Fruit fly (Drosophila melanogaster): ENCODE results near the gene Thor.
A peak's percentile ranks its signal among the peaks of the same experiment; 100 is the strongest.

Gene Thor

DNA sequence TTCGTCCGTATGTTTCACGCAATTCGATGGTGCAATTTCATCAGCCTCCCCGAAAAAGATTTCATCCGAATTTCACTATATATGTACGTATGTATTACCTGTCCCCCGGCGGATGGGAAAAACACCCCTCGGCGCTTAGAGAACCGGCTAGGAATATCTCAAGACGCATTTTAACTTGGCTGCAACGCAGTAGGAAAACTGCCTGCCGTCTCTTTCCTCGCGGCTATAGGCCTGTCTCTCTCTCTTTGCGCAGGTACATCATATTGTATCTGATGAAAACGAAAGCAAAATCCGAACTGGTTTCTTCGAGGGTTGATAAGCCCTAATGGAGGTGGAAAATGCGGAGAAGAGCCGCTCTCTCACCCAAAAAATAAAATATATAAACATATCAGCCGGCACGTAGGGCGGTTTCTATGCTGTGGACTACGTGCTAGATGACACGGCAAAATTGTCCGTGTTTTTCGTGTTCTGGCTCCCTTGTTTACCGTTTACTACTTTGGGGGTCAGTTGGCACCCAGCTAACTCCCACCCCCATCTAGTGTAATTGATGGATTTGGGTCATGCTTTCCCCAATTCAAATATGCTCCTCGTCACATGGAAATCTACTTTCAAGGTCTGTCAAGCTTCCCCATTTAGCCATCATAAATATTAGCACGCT is 1.7 kb upstream of the Thor start (continued):
- TF ChIP-seq HmgD (GFP tag; optimal IDR thresholded peaks at IDR 0.05) (no peak), CG11696 (GFP tag; IDR thresholded peaks at IDR 0.05) (no peak), CG15011 (GFP tag; optimal IDR thresholded peaks at IDR 0.05) (no peak), CG4360 (GFP tag; IDR thresholded peaks at IDR 0.05) (no peak), pfk (GFP tag; optimal IDR thresholded peaks at IDR 0.05) (no peak), CG34224 (GFP tag; IDR thresholded peaks at IDR 0.05; ENCODE audit: partially characterized antibody) (peak; percentile 38; the same call in 1 of the 3 replicates), CG12744 (GFP tag; optimal IDR thresholded peaks at IDR 0.05) (no peak), CG13287 (GFP tag; IDR thresholded peaks at IDR 0.05; ENCODE audit: partially characterized antibody) (0 out of 2 replicates have a peak, but pooled peaks have one; percentile 6), mirr (GFP tag; optimal IDR thresholded peaks at IDR 0.05) (no peak), schlank (tag; optimal IDR thresholded peaks at IDR 0.05) (no peak), crp (GFP tag; optimal IDR thresholded peaks at IDR 0.05) (no peak), chn (GFP tag; optimal IDR thresholded peaks at IDR 0.05) (no peak), pnt (GFP tag; optimal IDR thresholded peaks at IDR 0.05) (no peak), CG8281 (tag; optimal IDR thresholded peaks at IDR 0.05) (no peak), CG4730 (GFP tag; IDR thresholded peaks at IDR 0.05) (no peak), CG34422 (GFP tag; IDR thresholded peaks at IDR 0.05) (0 out of 3 replicates have a peak, but pooled peaks have one; percentile 14), CG6791 (GFP tag; IDR thresholded peaks at IDR 0.05; ENCODE audit: partially characterized antibody) (0 out of 3 replicates have a peak, but pooled peaks have one; percentile 22), zfh1 (GFP tag; IDR thresholded peaks at IDR 0.05) (no peak), usp (GFP tag; optimal IDR thresholded peaks at IDR 0.05) (no peak), grn (GFP tag; optimal IDR thresholded peaks at IDR 0.05) (peak; percentile 56), CrebB (tag; optimal IDR thresholded peaks at IDR 0.05) (no peak), CG10321 (GFP tag; IDR thresholded peaks at IDR 0.05) (peak; percentile 93), zf30C (GFP tag; optimal IDR thresholded peaks at IDR 0.05) (no peak), CG17912 (GFP tag; optimal IDR thresholded peaks at IDR 0.05) (no peak), cg (GFP tag; optimal IDR thresholded peaks at IDR 0.05) (no peak), CG10543 (GFP tag; optimal IDR thresholded peaks at IDR 0.05) (no peak), danr (GFP tag; IDR thresholded peaks at IDR 0.05) (no peak), nom (GFP tag; optimal IDR thresholded peaks at IDR 0.05) (no peak), CG13123 (GFP tag; optimal IDR thresholded peaks at IDR 0.05) (no peak), CG6854 (GFP tag; optimal IDR thresholded peaks at IDR 0.05) (no peak), CG1529 (GFP tag; optimal IDR thresholded peaks at IDR 0.05) (no peak), gcm (GFP tag; optimal IDR thresholded peaks at IDR 0.05) (no peak), nmo (GFP tag; optimal IDR thresholded peaks at IDR 0.05) (no peak), Dfd (GFP tag; optimal IDR thresholded peaks at IDR 0.05) (no peak), CG3995 (GFP tag; optimal IDR thresholded peaks at IDR 0.05) (no peak), NK7.1 (GFP tag; optimal IDR thresholded peaks at IDR 0.05) (no peak), Trl (optimal IDR thresholded peaks at IDR 0.05) (peak; percentile 34 to 49), Trl (GFP tag; optimal IDR thresholded peaks at IDR 0.05) (no peak), D (optimal IDR thresholded peaks at IDR 0.05) (no peak), D (GFP tag; optimal IDR thresholded peaks at IDR 0.05) (no peak), Dll (GFP tag; IDR thresholded peaks at IDR 0.05; ENCODE audit: partially characterized antibody) (no peak), CTCF (GFP tag; optimal IDR thresholded peaks at IDR 0.05) (no peak), Xbp1 (GFP tag; optimal IDR thresholded peaks at IDR 0.05) (no peak), CG9215 (GFP tag; IDR thresholded peaks at IDR 0.05) (no peak), BtbVII (GFP tag; optimal IDR thresholded peaks at IDR 0.05) (no peak), CG8478 (optimal IDR thresholded peaks at IDR 0.05) (no peak), chif (GFP tag; optimal IDR thresholded peaks at IDR 0.05) (no peak), CG2875 (GFP tag; optimal IDR thresholded peaks at IDR 0.05) (no peak), CG1832 (GFP tag; optimal IDR thresholded peaks at IDR 0.05) (peak; percentile 79), eyg (GFP tag; optimal IDR thresholded peaks at IDR 0.05) (no peak), Dad (GFP tag; optimal IDR thresholded peaks at IDR 0.05) (no peak), CG1024 (GFP tag; IDR thresholded peaks at IDR 0.05) (no peak)
